Fruit fly (Drosophila melanogaster): ENCODE results near the gene CG8136.

CG8136 gene

dm6 chr3R:8684328-8685177 lies 36.6 kb upstream of the CG8136 start, which contains the start of gene CG44227:
Gene CG44227, minus strand, starts transcription at chr3R:8685176.
- no peak for TF ChIP-seq Pif1B (GFP tag; optimal IDR thresholded peaks at IDR 0.05)

- TF ChIP-seq CG34367 (tag; optimal IDR thresholded peaks at IDR 0.05) (no peak), CG32121 (GFP tag; IDR thresholded peaks at IDR 0.05) (no peak), Pif1A (GFP tag; optimal IDR thresholded peaks at IDR 0.05) (no peak), CG4496 (GFP tag; IDR thresholded peaks at IDR 0.05) (no peak), CG8301 (tag; optimal IDR thresholded peaks at IDR 0.05) (no peak), CG9948 (tag; optimal IDR thresholded peaks at IDR 0.05) (no peak), CG15710 (tag; optimal IDR thresholded peaks at IDR 0.05) (no peak), CG13204 (GFP tag; optimal IDR thresholded peaks at IDR 0.05) (no peak), Ets98B (GFP tag; IDR thresholded peaks at IDR 0.05) (no peak), rn (GFP tag; IDR thresholded peaks at IDR 0.05) (no peak)
Measured at dm6 chr3R:8686446-8686845, 34.7 kb upstream of the CG8136 start.

- no peak for TF ChIP-seq CG8301 (tag; optimal IDR thresholded peaks at IDR 0.05)
- TF ChIP-seq EcR (GFP tag; optimal IDR thresholded peaks at IDR 0.05): no peak
- TF ChIP-seq CG9948 (tag; optimal IDR thresholded peaks at IDR 0.05): no peak
- TF ChIP-seq CG32121 (GFP tag; IDR thresholded peaks at IDR 0.05): peak; percentile 94; the same call in 1 of the 2 replicates
- TF ChIP-seq Pif1B (GFP tag; optimal IDR thresholded peaks at IDR 0.05): peak; percentile 87
- peak; percentile 96 for TF ChIP-seq Ets98B (GFP tag; IDR thresholded peaks at IDR 0.05)
- no peak for TF ChIP-seq Snoo (tag; optimal IDR thresholded peaks at IDR 0.05)
- peak; percentile 84 for TF ChIP-seq rn (GFP tag; IDR thresholded peaks at IDR 0.05)
- peak; percentile 99 for TF ChIP-seq CG12605 (GFP tag; IDR thresholded peaks at IDR 0.05)
- TF ChIP-seq CG8159 (tag; optimal IDR thresholded peaks at IDR 0.05): peak; percentile 85
- TF ChIP-seq CG15710 (tag; optimal IDR thresholded peaks at IDR 0.05): peak; percentile 79
- peak; percentile 86 for TF ChIP-seq CG13204 (GFP tag; optimal IDR thresholded peaks at IDR 0.05)
- TF ChIP-seq CG17806 (tag; optimal IDR thresholded peaks at IDR 0.05): no peak
- TF ChIP-seq D1 (tag; optimal IDR thresholded peaks at IDR 0.05): no peak
- TF ChIP-seq CG4496 (GFP tag; IDR thresholded peaks at IDR 0.05): peak; percentile 99; the same call in 2 of the 3 replicates
- peak; percentile 83 for TF ChIP-seq CG14655 (GFP tag; optimal IDR thresholded peaks at IDR 0.05)
- peak; percentile 92 for TF ChIP-seq Pif1A (GFP tag; optimal IDR thresholded peaks at IDR 0.05)
- peak; percentile 94 for TF ChIP-seq fd96Ca (GFP tag; IDR thresholded peaks at IDR 0.05)
- no peak for TF ChIP-seq CG10348 (GFP tag; IDR thresholded peaks at IDR 0.05)
- TF ChIP-seq CG34367 (tag; optimal IDR thresholded peaks at IDR 0.05): peak; percentile 84
- TF ChIP-seq gl (tag; optimal IDR thresholded peaks at IDR 0.05): peak; percentile 94
Measured at dm6 chr3R:8694110-8694826, 26.9 kb upstream of the CG8136 start.

dm6 chr3R:8697772-8698259 lies 23.4 kb upstream of the CG8136 start, which contains the start of gene hb:
Gene hb, minus strand, starts transcription at chr3R:8697822.
- TF ChIP-seq Ets98B (GFP tag; IDR thresholded peaks at IDR 0.05): no peak
- TF ChIP-seq CG8301 (tag; optimal IDR thresholded peaks at IDR 0.05): no peak
- TF ChIP-seq CG17806 (tag; optimal IDR thresholded peaks at IDR 0.05): no peak
- no peak for TF ChIP-seq CG10348 (GFP tag; IDR thresholded peaks at IDR 0.05)
- TF ChIP-seq CG34367 (tag; optimal IDR thresholded peaks at IDR 0.05): no peak
- TF ChIP-seq CG12605 (GFP tag; IDR thresholded peaks at IDR 0.05): no peak; the same call in 1 of the 2 replicates
- no peak for TF ChIP-seq rn (GFP tag; IDR thresholded peaks at IDR 0.05)
- TF ChIP-seq CG9948 (tag; optimal IDR thresholded peaks at IDR 0.05): no peak
- no peak for TF ChIP-seq EcR (GFP tag; optimal IDR thresholded peaks at IDR 0.05)
- no peak for TF ChIP-seq D1 (tag; optimal IDR thresholded peaks at IDR 0.05)
- TF ChIP-seq Pif1B (GFP tag; optimal IDR thresholded peaks at IDR 0.05): no peak
- no peak for TF ChIP-seq CG4496 (GFP tag; IDR thresholded peaks at IDR 0.05)
- TF ChIP-seq Snoo (tag; optimal IDR thresholded peaks at IDR 0.05): no peak
- no peak for TF ChIP-seq CG14655 (GFP tag; optimal IDR thresholded peaks at IDR 0.05)
- TF ChIP-seq Pif1A (GFP tag; optimal IDR thresholded peaks at IDR 0.05): no peak
- TF ChIP-seq gl (tag; optimal IDR thresholded peaks at IDR 0.05): no peak
- no peak for TF ChIP-seq fd96Ca (GFP tag; IDR thresholded peaks at IDR 0.05)
- no peak for TF ChIP-seq CG8159 (tag; optimal IDR thresholded peaks at IDR 0.05)
- TF ChIP-seq CG15710 (tag; optimal IDR thresholded peaks at IDR 0.05): no peak

- no peak for TF ChIP-seq CG12605 (GFP tag; IDR thresholded peaks at IDR 0.05)
- no peak for TF ChIP-seq CG32121 (GFP tag; IDR thresholded peaks at IDR 0.05)
- no peak for TF ChIP-seq fd96Ca (GFP tag; IDR thresholded peaks at IDR 0.05)
- no peak for TF ChIP-seq CG10348 (GFP tag; IDR thresholded peaks at IDR 0.05)
- no peak for TF ChIP-seq Pif1B (GFP tag; optimal IDR thresholded peaks at IDR 0.05)
- no peak for TF ChIP-seq CG9948 (tag; optimal IDR thresholded peaks at IDR 0.05)
- TF ChIP-seq Ets98B (GFP tag; IDR thresholded peaks at IDR 0.05): no peak
- TF ChIP-seq CG34367 (tag; optimal IDR thresholded peaks at IDR 0.05): no peak
- no peak for TF ChIP-seq CG13204 (GFP tag; optimal IDR thresholded peaks at IDR 0.05)
- no peak for TF ChIP-seq EcR (GFP tag; optimal IDR thresholded peaks at IDR 0.05)
- no peak for TF ChIP-seq gl (tag; optimal IDR thresholded peaks at IDR 0.05)
- TF ChIP-seq CG4496 (GFP tag; IDR thresholded peaks at IDR 0.05): no peak
- no peak for TF ChIP-seq Snoo (tag; optimal IDR thresholded peaks at IDR 0.05)
Measured at dm6 chr3R:8699230-8699629, 21.9 kb upstream of the CG8136 start.

Measured in whole organism, pupa.